Fruit fly (Drosophila melanogaster): ENCODE measurements around the gene PolQ.

DNA sequence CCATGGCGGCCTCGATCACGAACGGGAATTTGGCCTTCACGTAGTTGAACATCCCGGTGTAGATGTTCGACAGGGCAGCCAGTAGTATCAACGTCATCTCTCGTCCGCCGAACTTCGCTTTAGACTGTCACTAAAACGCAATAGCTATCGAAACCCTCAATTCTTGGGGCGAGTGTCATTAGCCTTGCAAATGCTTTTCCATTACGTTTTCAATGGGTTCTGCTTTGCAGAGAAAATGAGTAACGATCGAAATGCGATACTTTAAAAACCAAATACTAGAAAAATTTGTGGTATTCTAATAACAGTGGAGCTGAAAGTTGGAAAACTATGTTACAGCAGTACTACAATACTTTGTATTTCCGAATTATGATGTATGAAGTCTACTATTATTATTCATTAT is 35.9 kb downstream of the PolQ start, which contains the start of gene CG43630:
- TF ChIP-seq ss (GFP tag; optimal IDR thresholded peaks at IDR 0.05) (no peak), Met (GFP tag; optimal IDR thresholded peaks at IDR 0.05) (no peak), CG8119 (GFP tag; IDR thresholded peaks at IDR 0.05) (no peak), fd59A (GFP tag; optimal IDR thresholded peaks at IDR 0.05) (no peak)

All from whole organism, prepupa.